Worm (Caenorhabditis elegans) whole organism, L4 larva: ENCODE measurements around the gene Y75B8A.24.

Experiments
- F10B5.3 ChIP-seq: sonication (generic microtip); optimal IDR thresholded peaks from 2 replicates; lab custom pipeline; 2016; ENCODE audit warnings: mild to moderate bottlenecking, missing genetic modification characterization, missing compliant biosample characterization
- F37D6.2 ChIP-seq: sonication (generic microtip); optimal IDR thresholded peaks from 2 replicates; lab custom pipeline; 2016; ENCODE audit warnings: mild to moderate bottlenecking, missing genetic modification characterization, missing compliant biosample characterization
- F44E2.7 ChIP-seq: fragments of 200-800 bp; sonication (Bioruptor generic); IDR thresholded peaks from 2 replicates; pipeline ENCODE4 v2.1.2; 2022; ENCODE audit warnings: missing genetic modification characterization, missing compliant biosample characterization
- R02D3.7 ChIP-seq: fragments of 150-350 bp; sonication (generic microtip); optimal IDR thresholded peaks from 3 replicates; lab custom pipeline; 2014; ENCODE audit warnings: missing biosample characterization, missing genetic modification characterization
- T20F7.1 ChIP-seq: fragments of 200-800 bp; sonication (Bioruptor generic); optimal IDR thresholded peaks from 2 replicates; lab custom pipeline; 2018; ENCODE audit warnings: mild to moderate bottlenecking, missing genetic modification characterization, missing compliant biosample characterization
- Y105C5A.15 ChIP-seq: fragments of 200-800 bp; sonication (Bioruptor generic); IDR thresholded peaks from 2 replicates; pipeline ENCODE4 v1.3.6; 2022; ENCODE audit warnings: missing genetic modification characterization, missing compliant biosample characterization
- Y5F2A.4 ChIP-seq: fragments of 200-800 bp; sonication (Bioruptor generic); optimal IDR thresholded peaks from 2 replicates; lab custom pipeline; 2018; ENCODE audit warnings: mild to moderate bottlenecking, missing genetic modification characterization, missing compliant biosample characterization
- Y75B8A.6 ChIP-seq: fragments of 200-800 bp; sonication (Bioruptor generic); IDR thresholded peaks from 2 replicates; pipeline ENCODE4 v1.3.6; 2022; ENCODE audit warnings: missing genetic modification reagents, missing genetic modification characterization, missing compliant biosample characterization
- ZK337.2 ChIP-seq: fragments of 200-800 bp; sonication (Bioruptor generic); IDR thresholded peaks from 2 replicates; pipeline ENCODE4 v1.3.6; 2022; ENCODE audit warnings: missing genetic modification reagents, missing genetic modification characterization, missing compliant biosample characterization
- aly-2 ChIP-seq: sonication (generic microtip); optimal IDR thresholded peaks from 2 replicates; lab custom pipeline; 2018; ENCODE audit warnings: missing biosample characterization, missing genetic modification characterization
- attf-4 ChIP-seq: sonication (generic microtip); optimal IDR thresholded peaks from 3 replicates; lab custom pipeline; 2017; ENCODE audit warnings: missing biosample characterization, missing genetic modification characterization
- ceh-32 ChIP-seq: sonication (generic microtip); optimal IDR thresholded peaks from 2 replicates; lab custom pipeline; 2016; ENCODE audit warnings: mild to moderate bottlenecking, missing genetic modification characterization, missing compliant biosample characterization; ENCODE audit not compliant: poor library complexity
- cey-2 ChIP-seq: sonication (generic microtip); optimal IDR thresholded peaks from 3 replicates; lab custom pipeline; 2017; ENCODE audit warnings: missing genetic modification characterization, mild to moderate bottlenecking, missing compliant biosample characterization, antibody characterized with exemption, borderline replicate concordance; ENCODE audit not compliant: insufficient read depth
- ctbp-1 ChIP-seq: fragments of 200-800 bp; sonication (Bioruptor generic); IDR thresholded peaks from 2 replicates; pipeline ENCODE4 v1.3.6; 2022; ENCODE audit warnings: missing genetic modification reagents, missing genetic modification characterization, missing compliant biosample characterization
- dmd-6 ChIP-seq: fragments of 200-800 bp; sonication (Bioruptor generic); IDR thresholded peaks from 2 replicates; pipeline ENCODE4 v1.3.6; 2022; ENCODE audit warnings: missing genetic modification reagents, missing genetic modification characterization, missing compliant biosample characterization
- duxl-1 ChIP-seq: sonication (generic microtip); optimal IDR thresholded peaks from 2 replicates; lab custom pipeline; 2016; ENCODE audit warnings: mild to moderate bottlenecking, missing genetic modification characterization, moderate library complexity, missing compliant biosample characterization; ENCODE audit not compliant: poor library complexity
- egl-27 ChIP-seq: sonication (generic microtip); optimal IDR thresholded peaks from 3 replicates; lab custom pipeline; 2017; ENCODE audit warnings: missing biosample characterization, missing genetic modification reagents, missing genetic modification characterization
- egl-43 ChIP-seq: fragments of 200-800 bp; sonication (Bioruptor generic); IDR thresholded peaks from 2 replicates; pipeline ENCODE4 v1.3.6; 2022; ENCODE audit warnings: missing genetic modification reagents, missing genetic modification characterization, missing compliant biosample characterization
- jun-1 ChIP-seq: fragments of 150-350 bp; optimal IDR thresholded peaks from 2 replicates; lab custom pipeline; 2014; ENCODE audit warnings: missing biosample characterization, missing genetic modification reagents, missing genetic modification characterization
- lim-7 ChIP-seq: fragments of 200-800 bp; sonication (Bioruptor generic); IDR thresholded peaks from 2 replicates; pipeline ENCODE4 v1.3.6; 2022; ENCODE audit warnings: missing genetic modification characterization, missing compliant biosample characterization
- lin-15B ChIP-seq: fragments of 150-350 bp; sonication (generic microtip); optimal IDR thresholded peaks from 3 replicates; lab custom pipeline; 2014; ENCODE audit warnings: missing biosample characterization, missing genetic modification characterization
- lin-39 ChIP-seq: fragments of 150-350 bp; optimal IDR thresholded peaks from 2 replicates; lab custom pipeline; 2014; ENCODE audit warnings: missing biosample characterization, missing genetic modification reagents, missing genetic modification characterization
- lsy-2 ChIP-seq, 2 experiments: fragments of 150-350 bp in 1 of 2; sonication (generic microtip) in 1 of 2; optimal IDR thresholded peaks; 2 replicates each; lab custom pipeline; 2014 to 2017; ENCODE audit warnings: missing biosample characterization in 2 of 2, missing genetic modification characterization in 2 of 2
- mdl-1 ChIP-seq, 2 experiments: fragments of 150-350 bp in 1 of 2; sonication (generic microtip) in 1 of 2; optimal IDR thresholded peaks; 2 replicates each; lab custom pipeline; 2014 to 2017; ENCODE audit warnings: missing biosample characterization in 2 of 2, missing genetic modification characterization in 2 of 2
- mdt-29 ChIP-seq: fragments of 200-800 bp; sonication (Bioruptor generic); IDR thresholded peaks from 2 replicates; pipeline ENCODE4 v1.3.6; 2022; ENCODE audit warnings: missing genetic modification reagents, missing genetic modification characterization, missing compliant biosample characterization
- mep-1 ChIP-seq: fragments of 150-350 bp; sonication (generic microtip); optimal IDR thresholded peaks from 3 replicates; lab custom pipeline; 2014; ENCODE audit warnings: missing biosample characterization, missing genetic modification characterization
- mes-2 ChIP-seq: sonication (generic microtip); optimal IDR thresholded peaks from 2 replicates; lab custom pipeline; 2016; ENCODE audit warnings: missing genotype, mild to moderate bottlenecking, missing genetic modification characterization, missing compliant biosample characterization; ENCODE audit not compliant: poor library complexity, severe bottlenecking
- mxl-2 ChIP-seq: fragments of 200-800 bp; sonication (Bioruptor generic); conservative IDR thresholded peaks from 2 replicates; pipeline ENCODE4 v1.3.6; 2022; ENCODE audit warnings: missing genetic modification reagents, missing genetic modification characterization, missing compliant biosample characterization
- nhr-11 ChIP-seq: fragments of 150-350 bp; optimal IDR thresholded peaks from 2 replicates; lab custom pipeline; 2014; ENCODE audit warnings: missing biosample characterization, missing genetic modification characterization
- nhr-111 ChIP-seq: fragments of 200-800 bp; sonication (Bioruptor generic); optimal IDR thresholded peaks from 2 replicates; lab custom pipeline; 2018; ENCODE audit warnings: mild to moderate bottlenecking, missing genetic modification characterization, missing compliant biosample characterization
- nhr-237 ChIP-seq: sonication (generic microtip); optimal IDR thresholded peaks from 2 replicates; lab custom pipeline; 2017; ENCODE audit warnings: missing biosample characterization, missing genetic modification characterization
- nhr-25 ChIP-seq: sonication (generic microtip); optimal IDR thresholded peaks from 2 replicates; lab custom pipeline; 2017; ENCODE audit warnings: missing genetic modification characterization, mild to moderate bottlenecking, missing compliant biosample characterization, antibody characterized with exemption, moderate library complexity, borderline replicate concordance; ENCODE audit not compliant: insufficient read depth
- nhr-28 ChIP-seq: fragments of 150-350 bp; optimal IDR thresholded peaks from 2 replicates; lab custom pipeline; 2014; ENCODE audit warnings: missing biosample characterization, missing genetic modification characterization
- nhr-41 ChIP-seq: fragments of 200-800 bp; sonication (Bioruptor generic); IDR thresholded peaks from 2 replicates; pipeline ENCODE4 v1.3.6; 2022; ENCODE audit warnings: missing genetic modification reagents, missing genetic modification characterization, missing compliant biosample characterization
- nhr-48 ChIP-seq: sonication (generic microtip); optimal IDR thresholded peaks from 2 replicates; lab custom pipeline; 2016; ENCODE audit warnings: mild to moderate bottlenecking, missing genetic modification characterization, missing compliant biosample characterization
- nhr-76 ChIP-seq: fragments of 150-350 bp; optimal IDR thresholded peaks from 2 replicates; lab custom pipeline; 2014; ENCODE audit warnings: missing biosample characterization, missing genetic modification characterization
- pha-4 ChIP-seq, 2 experiments: fragments of 150-350 bp in 1 of 2; fragments of 200-800 bp in 1 of 2; sonication (Bioruptor generic) in 1 of 2; IDR thresholded peaks in 1 of 2; optimal IDR thresholded peaks in 1 of 2; 2 replicates each; pipeline versions ENCODE4 v1.3.6 to Lab custom; 2014 to 2022; ENCODE audit warnings: missing genetic modification characterization in 2 of 2, missing genetic modification reagents in 2 of 2, missing biosample characterization in 1 of 2, missing compliant biosample characterization in 1 of 2
- rbr-2 ChIP-seq: sonication (generic microtip); optimal IDR thresholded peaks from 2 replicates; lab custom pipeline; 2016; ENCODE audit warnings: missing genotype, missing genetic modification characterization, missing compliant biosample characterization
- snpc-4 ChIP-seq: fragments of 150-350 bp; optimal IDR thresholded peaks from 2 replicates; lab custom pipeline; 2014; ENCODE audit warnings: missing biosample characterization, missing genetic modification characterization
- spr-3 ChIP-seq: fragments of 200-800 bp; sonication (Bioruptor generic); optimal IDR thresholded peaks from 2 replicates; lab custom pipeline; 2018; ENCODE audit warnings: mild to moderate bottlenecking, missing genetic modification characterization, missing compliant biosample characterization
- unc-62 ChIP-seq, 3 experiments: fragments of 150-350 bp in 1 of 3; sonication (generic microtip); optimal IDR thresholded peaks in 2 of 3; peaks in 1 of 3; 1 replicate in 1 of 3; 2 replicates in 2 of 3; lab custom pipeline; 2014 to 2017; ENCODE audit warnings: missing biosample characterization in 3 of 3, missing genetic modification characterization in 3 of 3, missing genetic modification reagents in 3 of 3, missing genotype in 1 of 3
- vab-7 ChIP-seq: fragments of 200-800 bp; sonication (Bioruptor generic); IDR thresholded peaks from 2 replicates; pipeline ENCODE4 v1.3.6; 2022; ENCODE audit warnings: missing genetic modification reagents, missing genetic modification characterization, missing compliant biosample characterization
- zfp-2 ChIP-seq: sonication (generic microtip); optimal IDR thresholded peaks from 2 replicates; lab custom pipeline; 2016; ENCODE audit warnings: mild to moderate bottlenecking, missing genetic modification characterization, missing compliant biosample characterization
- zip-2 ChIP-seq: fragments of 150-350 bp; optimal IDR thresholded peaks from 2 replicates; lab custom pipeline; 2014; ENCODE audit warnings: missing biosample characterization, missing genetic modification characterization
- ztf-11 ChIP-seq: fragments of 150-350 bp; optimal IDR thresholded peaks from 2 replicates; lab custom pipeline; 2014; ENCODE audit warnings: missing biosample characterization, missing genetic modification characterization

Gene Y75B8A.24

DNA sequence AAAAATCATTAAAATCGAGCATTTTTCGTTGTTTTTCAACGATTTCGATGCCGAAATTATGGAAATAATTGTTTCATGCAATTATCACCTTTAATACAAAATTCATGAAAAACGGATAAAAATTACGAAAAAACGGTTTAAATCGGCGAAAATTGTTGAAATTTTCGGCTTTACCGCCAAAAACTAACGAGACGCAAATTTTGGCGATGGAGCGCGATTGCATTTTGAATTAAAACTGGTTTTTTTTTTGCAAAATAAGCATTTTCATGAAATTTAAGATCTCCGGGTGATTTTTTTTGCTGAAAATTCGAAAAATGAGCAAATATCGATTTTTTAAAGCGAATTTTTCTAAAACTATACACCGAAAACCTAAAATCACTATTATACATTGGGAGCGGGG is 22.4 kb downstream of the Y75B8A.24 start:
- TF ChIP-seq lin-39 (tag; lab: Kevin White, UChicago) (no peak), ceh-32 (tag; lab: Kevin White, UChicago) (no peak), vab-7 (GFP tag; lab: Robert Waterston, UW) (no peak), duxl-1 (tag; lab: Kevin White, UChicago) (no peak), spr-3 (GFP tag; lab: Kevin White, UChicago) (no peak), pha-4 (GFP tag; IDR thresholded peaks at IDR 0.05; lab: Robert Waterston, UW) (peak; percentile 12; the same call in 1 of the 2 replicates), pha-4 (tag; optimal IDR thresholded peaks at IDR 0.05; lab: Kevin White, UChicago) (no peak)

DNA sequence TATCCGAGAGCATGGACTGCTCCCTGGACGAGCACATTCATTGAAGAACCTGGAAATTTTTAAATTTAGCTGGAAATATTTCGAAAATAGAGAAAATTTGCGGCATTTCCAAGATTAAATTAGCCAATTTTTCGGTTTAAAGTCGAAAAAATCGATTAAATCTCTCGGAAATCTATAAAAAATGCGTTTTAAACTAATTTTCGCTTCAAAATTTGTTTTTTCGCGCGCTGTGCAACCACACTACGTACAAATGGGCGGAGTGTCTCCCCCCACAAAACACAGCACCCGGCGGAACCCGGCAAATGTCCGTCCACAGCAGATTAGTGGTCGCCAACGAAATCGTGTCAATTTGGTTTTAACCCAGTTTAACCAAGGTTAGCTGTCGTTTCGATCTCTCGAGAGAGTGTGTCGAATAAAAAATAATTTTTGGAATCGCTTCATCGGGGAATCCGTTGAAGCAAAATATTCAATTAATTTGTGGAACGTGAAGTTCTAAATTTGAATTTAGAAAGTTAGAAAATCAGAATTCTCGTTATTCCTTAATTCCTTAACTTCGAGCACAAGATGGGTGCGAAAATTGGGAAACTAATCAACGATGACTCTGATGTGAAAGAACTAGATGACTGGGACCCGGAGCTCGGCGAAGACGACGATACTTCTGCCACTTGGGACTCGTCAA is 23.3 kb downstream of the Y75B8A.24 start, which contains the start of the genes tim-1 and Y75B8A.23:
Gene tim-1, minus strand, starts transcription at position 51 of the 679 bp plus-strand sequence.
Gene Y75B8A.23, plus strand, starts transcription at position 547 of the 679 bp plus-strand sequence.
- TF ChIP-seq nhr-237 (tag; lab: Kevin White, UChicago) (no peak), zip-2 (tag; lab: Kevin White, UChicago) (peak; percentile 60), mep-1 (tag; lab: Kevin White, UChicago) (peak; percentile 98), snpc-4 (tag; lab: Kevin White, UChicago) (peak; percentile 99), mdt-29 (peak; percentile 92), zfp-2 (tag; lab: Kevin White, UChicago) (peak; percentile 52), egl-27 (tag; lab: Kevin White, UChicago) (peak; percentile 11), F37D6.2 (peak; percentile 69), F10B5.3 (tag; lab: Kevin White, UChicago) (peak; percentile 66), lsy-2 (tag; optimal IDR thresholded peaks at IDR 0.05; lab: Kevin White, UChicago) (peak; percentile 42 to 95), F44E2.7 (GFP tag; lab: Robert Waterston, UW) (0 out of 2 replicates have a peak, but pooled peaks have one; percentile 34), ZK337.2 (GFP tag; lab: Robert Waterston, UW) (peak; percentile 42; the same call in 1 of the 2 replicates), aly-2 (no peak), mdl-1 (tag; optimal IDR thresholded peaks at IDR 0.05; lab: Kevin White, UChicago) (peak; percentile 49 to 73), nhr-41 (GFP tag; lab: Robert Waterston, UW) (peak; percentile 62), ceh-32 (tag; lab: Kevin White, UChicago) (peak; percentile 51), rbr-2 (tag; lab: Kevin White, UChicago) (peak; percentile 92), nhr-11 (peak; percentile 92), nhr-76 (tag; lab: Kevin White, UChicago) (no peak), mes-2 (peak; percentile 96), ztf-11 (tag; lab: Kevin White, UChicago) (no peak), nhr-28 (tag; lab: Kevin White, UChicago) (peak; percentile 92), cey-2 (tag; lab: Kevin White, UChicago) (no peak), lin-15B (peak; percentile 16), nhr-48 (tag; lab: Kevin White, UChicago) (peak; percentile 74), ctbp-1 (peak; percentile 85), mxl-2 (GFP tag; lab: Robert Waterston, UW) (no peak), nhr-111 (GFP tag; lab: Kevin White, UChicago) (no peak), egl-43 (GFP tag; lab: Robert Waterston, UW) (peak; percentile 80), attf-4 (tag; lab: Kevin White, UChicago) (no peak), Y75B8A.6 (GFP tag; lab: Robert Waterston, UW) (no peak), Y5F2A.4 (GFP tag; lab: Kevin White, UChicago) (peak; percentile 54), nhr-25 (tag; lab: Kevin White, UChicago) (peak; percentile 68), spr-3 (GFP tag; lab: Kevin White, UChicago) (peak; percentile 90), lim-7 (GFP tag; lab: Robert Waterston, UW) (peak; percentile 67; the same call in 1 of the 2 replicates), Y105C5A.15 (peak; percentile 85), jun-1 (tag; lab: Kevin White, UChicago) (peak; percentile 73), R02D3.7 (peak; percentile 33), dmd-6 (peak; percentile 87), unc-62 (GFP tag; optimal IDR thresholded peaks at IDR 0.05 in 1 of 2; lab: Kevin White, UChicago) (peak in 1 of 2 experiments; percentile 97), unc-62 (tag; optimal IDR thresholded peaks at IDR 0.05; lab: Kevin White, UChicago) (no peak), pha-4 (GFP tag; IDR thresholded peaks at IDR 0.05; lab: Robert Waterston, UW) (peak; percentile 81; the same call in 1 of the 2 replicates), pha-4 (tag; optimal IDR thresholded peaks at IDR 0.05; lab: Kevin White, UChicago) (no peak), T20F7.1 (GFP tag; lab: Kevin White, UChicago) (no peak)
